Fruit fly (Drosophila melanogaster): ENCODE measurements around the gene CG13901.
A peak's percentile ranks its signal among the peaks of the same experiment; 100 is the strongest.

CG13901 gene

dm6 chr3L:872389-872972 is 34.9 kb upstream of the CG13901 start (continued):
- no peak for TF ChIP-seq Meics (GFP tag; optimal IDR thresholded peaks at IDR 0.05)
- TF ChIP-seq CG17385 (GFP tag; optimal IDR thresholded peaks at IDR 0.05): peak; percentile 31
- no peak for TF ChIP-seq CG10366 (GFP tag; IDR thresholded peaks at IDR 0.05)
- TF ChIP-seq CG4730 (GFP tag; IDR thresholded peaks at IDR 0.05): no peak
- no peak for TF ChIP-seq CG7928 (GFP tag; optimal IDR thresholded peaks at IDR 0.05)
- peak; percentile 40 for TF ChIP-seq CG7786 (GFP tag; optimal IDR thresholded peaks at IDR 0.05)
- peak; percentile 42 for TF ChIP-seq CG2712 (tag; optimal IDR thresholded peaks at IDR 0.05)
- no peak for TF ChIP-seq ems (GFP tag; optimal IDR thresholded peaks at IDR 0.05)
- no peak for TF ChIP-seq ewg (GFP tag; optimal IDR thresholded peaks at IDR 0.05)
- no peak for TF ChIP-seq Hmx (GFP tag; optimal IDR thresholded peaks at IDR 0.05)
- no peak for TF ChIP-seq Nf-YA (GFP tag; IDR thresholded peaks at IDR 0.05)
- TF ChIP-seq MBD-R2 (GFP tag; IDR thresholded peaks at IDR 0.05): peak; percentile 56
- no peak for TF ChIP-seq HHEX (GFP tag; optimal IDR thresholded peaks at IDR 0.05)
- peak; percentile 76 for TF ChIP-seq amos (GFP tag; IDR thresholded peaks at IDR 0.05; ENCODE audit: partially characterized antibody)
- no peak for TF ChIP-seq vfl (GFP tag; optimal IDR thresholded peaks at IDR 0.05)
- TF ChIP-seq Oaz (GFP tag; IDR thresholded peaks at IDR 0.05): no peak
- peak; percentile 11 for TF ChIP-seq cato (GFP tag; optimal IDR thresholded peaks at IDR 0.05; ENCODE audit: borderline replicate concordance)
- no peak for TF ChIP-seq TFAM (GFP tag; optimal IDR thresholded peaks at IDR 0.05)
- TF ChIP-seq unpg (GFP tag; optimal IDR thresholded peaks at IDR 0.05): no peak
- TF ChIP-seq dpn (GFP tag; optimal IDR thresholded peaks at IDR 0.05): peak; percentile 28 to 45
- no peak for TF ChIP-seq MTF-1 (GFP tag; optimal IDR thresholded peaks at IDR 0.05; ENCODE audit: borderline replicate concordance)
- TF ChIP-seq hkb (optimal IDR thresholded peaks at IDR 0.05): peak; percentile 73
- no peak for TF ChIP-seq hkb (GFP tag; IDR thresholded peaks at IDR 0.05)
- peak; percentile 50; the same call in 1 of the 2 replicates for TF ChIP-seq lmd (GFP tag; IDR thresholded peaks at IDR 0.05)
- TF ChIP-seq CG18262 (tag; optimal IDR thresholded peaks at IDR 0.05): no peak
- no peak for TF ChIP-seq CG12219 (GFP tag; optimal IDR thresholded peaks at IDR 0.05)
- TF ChIP-seq kni (GFP tag; optimal IDR thresholded peaks at IDR 0.05): no peak
- TF ChIP-seq gro (GFP tag; optimal IDR thresholded peaks at IDR 0.05): peak; percentile 75
- no peak for TF ChIP-seq CG13296 (GFP tag; optimal IDR thresholded peaks at IDR 0.05)
- no peak for TF ChIP-seq CG1024 (GFP tag; IDR thresholded peaks at IDR 0.05)
- peak; percentile 59; the same call in 1 of the 3 replicates for TF ChIP-seq zen2 (GFP tag; IDR thresholded peaks at IDR 0.05; ENCODE audit: partially characterized antibody)
- peak; percentile 24 for TF ChIP-seq da (GFP tag; optimal IDR thresholded peaks at IDR 0.05)
- TF ChIP-seq CG18011 (GFP tag; optimal IDR thresholded peaks at IDR 0.05): no peak
- TF ChIP-seq sqz (GFP tag; optimal IDR thresholded peaks at IDR 0.05): no peak
- peak; percentile 26 for TF ChIP-seq CG15514 (GFP tag; optimal IDR thresholded peaks at IDR 0.05)
- TF ChIP-seq CG11093 (GFP tag; IDR thresholded peaks at IDR 0.05): 0 out of 3 replicates have a peak, but pooled peaks have one; percentile 15
- TF ChIP-seq tup (GFP tag; optimal IDR thresholded peaks at IDR 0.05): no peak
- TF ChIP-seq CG10321 (GFP tag; IDR thresholded peaks at IDR 0.05): no peak
- no peak for TF ChIP-seq pb (GFP tag; optimal IDR thresholded peaks at IDR 0.05)
- TF ChIP-seq Jarid2 (GFP tag; optimal IDR thresholded peaks at IDR 0.05): no peak
- TF ChIP-seq H15 (GFP tag; IDR thresholded peaks at IDR 0.05): no peak
- peak; percentile 80 for TF ChIP-seq scrt (GFP tag; optimal IDR thresholded peaks at IDR 0.05)
- peak; percentile 10 for TF ChIP-seq repo (GFP tag; optimal IDR thresholded peaks at IDR 0.05)
- no peak for TF ChIP-seq pita (GFP tag; optimal IDR thresholded peaks at IDR 0.05)
- no peak for TF ChIP-seq danr (GFP tag; IDR thresholded peaks at IDR 0.05)
- no peak for TF ChIP-seq wdn (GFP tag; IDR thresholded peaks at IDR 0.05)
- peak; percentile 85 for TF ChIP-seq Scr (GFP tag; IDR thresholded peaks at IDR 0.05; ENCODE audit: partially characterized antibody)
- peak; percentile 12 for TF ChIP-seq Oli (tag; optimal IDR thresholded peaks at IDR 0.05)
- no peak for TF ChIP-seq CG14050 (GFP tag; IDR thresholded peaks at IDR 0.05)
- no peak for TF ChIP-seq grn (GFP tag; optimal IDR thresholded peaks at IDR 0.05)
- peak; percentile 15 for TF ChIP-seq twi (tag; optimal IDR thresholded peaks at IDR 0.05)

All from whole organism, embryonic.